Worm (Caenorhabditis elegans): ENCODE data around the gene T24H10.4.

ce11 chrII:9074492-9074891 is 34.8 kb upstream of the T24H10.4 start:
- no peak for TF ChIP-seq nhr-237 (tag; optimal IDR thresholded peaks at IDR 0.05)
- TF ChIP-seq unc-62 (GFP tag; optimal IDR thresholded peaks at IDR 0.05) = no peak
- no peak for TF ChIP-seq nhr-12 (tag; optimal IDR thresholded peaks at IDR 0.05)
- no peak for TF ChIP-seq M03D4.4 (tag; optimal IDR thresholded peaks at IDR 0.05)
- no peak for TF ChIP-seq ces-1 (GFP tag; optimal IDR thresholded peaks at IDR 0.05)
- no peak for TF ChIP-seq snpc-4 (tag; optimal IDR thresholded peaks at IDR 0.05)
- no peak for TF ChIP-seq blmp-1 (tag; optimal IDR thresholded peaks at IDR 0.05)
- no peak for TF ChIP-seq cnd-1 (tag; optimal IDR thresholded peaks at IDR 0.05)
- TF ChIP-seq nhr-28 (tag; optimal IDR thresholded peaks at IDR 0.05) = no peak
- no peak for TF ChIP-seq lsy-2 (tag; optimal IDR thresholded peaks at IDR 0.05)
- no peak for TF ChIP-seq lin-13 (tag; optimal IDR thresholded peaks at IDR 0.05)
- TF ChIP-seq mep-1 (tag; optimal IDR thresholded peaks at IDR 0.05) = no peak
- TF ChIP-seq ztf-11 (tag; optimal IDR thresholded peaks at IDR 0.05) = no peak
- no peak for TF ChIP-seq mls-2 (tag; optimal IDR thresholded peaks at IDR 0.05)

Data from whole organism, mixed stage, embryonic.